Fruit fly (Drosophila melanogaster) whole organism, embryonic: ENCODE measurements around the gene CG15629.
A peak's percentile ranks its signal among the peaks of the same experiment; 100 is the strongest.

Experiments
- B-H1 ChIP-seq: fragments of 200-800 bp; sonication (Bioruptor generic); IDR thresholded peaks from 3 replicates; pipeline ENCODE4 v1.3.6; 2022; ENCODE audit warnings: missing biosample characterization, missing genetic modification characterization
- BEAF-32 ChIP-seq: fragments of 200-800 bp; sonication (Bioruptor generic); optimal IDR thresholded peaks from 3 replicates; lab custom pipeline; 2017; ENCODE audit warnings: missing biosample characterization, missing genetic modification characterization, mild to moderate bottlenecking, moderate library complexity, missing genetic modification reagents
- CG10543 ChIP-seq: fragments of 200-800 bp; sonication (Bioruptor generic); optimal IDR thresholded peaks from 3 replicates; lab custom pipeline; 2017; ENCODE audit warnings: missing biosample characterization, mild to moderate bottlenecking, missing genetic modification characterization, moderate library complexity
- CG11398 ChIP-seq: fragments of 200-800 bp; sonication (Bioruptor generic); optimal IDR thresholded peaks from 2 replicates; lab custom pipeline; 2016; ENCODE audit warnings: missing biosample characterization, missing genetic modification characterization
- CG11504 ChIP-seq: fragments of 200-800 bp; sonication (Bioruptor generic); optimal IDR thresholded peaks from 3 replicates; lab custom pipeline; 2019; ENCODE audit warnings: missing biosample characterization, mild to moderate bottlenecking, missing genetic modification characterization, moderate library complexity
- CG12236 ChIP-seq: fragments of 200-800 bp; sonication (Bioruptor generic); optimal IDR thresholded peaks from 2 replicates; lab custom pipeline; 2016; ENCODE audit warnings: missing biosample characterization, missing genetic modification characterization
- CG1233 ChIP-seq: fragments of 200-800 bp; sonication (Bioruptor generic); optimal IDR thresholded peaks from 4 replicates; lab custom pipeline; 2018; ENCODE audit warnings: missing biosample characterization, mild to moderate bottlenecking, missing genetic modification characterization
- CG13296 ChIP-seq: fragments of 200-800 bp; sonication (Bioruptor generic); optimal IDR thresholded peaks from 3 replicates; lab custom pipeline; 2018; ENCODE audit warnings: missing biosample characterization, mild to moderate bottlenecking, missing genetic modification characterization
- CG17328 ChIP-seq: fragments of 200-800 bp; sonication (Bioruptor generic); IDR thresholded peaks from 2 replicates; pipeline ENCODE4 v1.3.6; 2022; ENCODE audit warnings: missing biosample characterization, missing genetic modification characterization
- CG17802 ChIP-seq: fragments of 200-800 bp; sonication (Bioruptor generic); optimal IDR thresholded peaks from 2 replicates; lab custom pipeline; 2018; ENCODE audit warnings: missing biosample characterization, mild to moderate bottlenecking, missing genetic modification characterization, moderate library complexity
- CG1832 ChIP-seq: fragments of 200-800 bp; sonication (Bioruptor generic); optimal IDR thresholded peaks from 2 replicates; lab custom pipeline; 2017; ENCODE audit warnings: missing biosample characterization, mild to moderate bottlenecking, missing genetic modification characterization, inconsistent platforms
- CG30020 ChIP-seq: fragments of 200-800 bp; optimal IDR thresholded peaks from 2 replicates; lab custom pipeline; 2019; ENCODE audit warnings: missing biosample characterization, mild to moderate bottlenecking, missing genetic modification characterization, moderate library complexity
- CG32532 ChIP-seq: fragments of 200-800 bp; sonication (Bioruptor generic); IDR thresholded peaks from 2 replicates; pipeline ENCODE4 v1.3.6; 2022; ENCODE audit warnings: missing biosample characterization, missing genetic modification characterization
- CG3726 ChIP-seq: fragments of 200-800 bp; sonication (Bioruptor generic); IDR thresholded peaks from 3 replicates; pipeline ENCODE4, ENCODE4 v1.3.6; 2022; ENCODE audit warnings: missing biosample characterization, missing genetic modification characterization
- CG6254 ChIP-seq: fragments of 200-800 bp; sonication (Bioruptor generic); optimal IDR thresholded peaks from 3 replicates; lab custom pipeline; 2017; ENCODE audit warnings: mild to moderate bottlenecking, missing biosample characterization, missing genetic modification reagents, missing genetic modification characterization
- CG6791 ChIP-seq: fragments of 200-800 bp; sonication (Bioruptor generic); IDR thresholded peaks from 3 replicates; pipeline ENCODE4 v1.3.6; 2022; ENCODE audit warnings: missing biosample characterization, missing genetic modification characterization; ENCODE audit not compliant: partially characterized antibody
- CG6813 ChIP-seq: fragments of 200-800 bp; sonication (Bioruptor generic); optimal IDR thresholded peaks from 2 replicates; lab custom pipeline; 2017; ENCODE audit warnings: missing biosample characterization, missing genetic modification characterization, mild to moderate bottlenecking, moderate library complexity, missing genetic modification reagents
- CG7357 ChIP-seq: fragments of 200-800 bp; sonication (Bioruptor generic); IDR thresholded peaks from 3 replicates; pipeline ENCODE4 v1.3.6; 2022; ENCODE audit warnings: missing biosample characterization, missing genetic modification characterization
- CG7372 ChIP-seq: fragments of 200-800 bp; sonication (Bioruptor generic); IDR thresholded peaks from 2 replicates; pipeline ENCODE4 v1.3.6; 2022; ENCODE audit warnings: missing biosample characterization, missing genetic modification characterization
- CG7745 ChIP-seq: fragments of 200-800 bp; sonication (Bioruptor generic); optimal IDR thresholded peaks from 2 replicates; lab custom pipeline; 2018; ENCODE audit warnings: missing biosample characterization, mild to moderate bottlenecking, missing genetic modification characterization, moderate library complexity
- D ChIP-seq, 2 experiments: fragments of 200-800 bp in 1 of 2; fragments of >200 bp in 1 of 2; sonication (Bioruptor generic) in 1 of 2; optimal IDR thresholded peaks; 2 replicates in 1 of 2; 3 replicates in 1 of 2; lab custom pipeline; 2017; ENCODE audit warnings: mild to moderate bottlenecking in 1 of 2, missing biosample characterization in 1 of 2, missing genetic modification characterization in 1 of 2, missing genetic modification reagents in 1 of 2
- Elba2 ChIP-seq: fragments of 200-800 bp; sonication (Bioruptor generic); optimal IDR thresholded peaks from 3 replicates; lab custom pipeline; 2016; ENCODE audit warnings: missing biosample characterization, missing genetic modification characterization
- Hey ChIP-seq: fragments of 200-800 bp; sonication (Bioruptor generic); optimal IDR thresholded peaks from 3 replicates; lab custom pipeline; 2018; ENCODE audit warnings: missing biosample characterization, mild to moderate bottlenecking, missing genetic modification characterization
- Hsf ChIP-seq: fragments of 200-800 bp; sonication (Bioruptor generic); optimal IDR thresholded peaks from 3 replicates; lab custom pipeline; 2016; ENCODE audit warnings: missing biosample characterization, missing genetic modification characterization
- Lim3 ChIP-seq: fragments of 200-800 bp; sonication (Bioruptor generic); IDR thresholded peaks from 2 replicates; pipeline ENCODE4 v1.3.6; 2022; ENCODE audit warnings: missing biosample characterization, missing genetic modification characterization
- Mad ChIP-seq: fragments of 200-800 bp; sonication (Bioruptor generic); optimal IDR thresholded peaks from 2 replicates; lab custom pipeline; 2016; ENCODE audit warnings: missing biosample characterization, missing genetic modification characterization
- Sox102F ChIP-seq: fragments of 200-800 bp; sonication (Bioruptor generic); optimal IDR thresholded peaks from 2 replicates; lab custom pipeline; 2018; ENCODE audit warnings: missing biosample characterization, mild to moderate bottlenecking, missing genetic modification characterization, moderate library complexity
- Ssrp ChIP-seq: fragments of 200-800 bp; sonication (Bioruptor generic); optimal IDR thresholded peaks from 2 replicates; lab custom pipeline; 2018; ENCODE audit warnings: missing biosample characterization, mild to moderate bottlenecking, missing genetic modification characterization, moderate library complexity
- Tbp ChIP-seq: fragments of >200 bp; optimal IDR thresholded peaks from 2 replicates; lab custom pipeline; 2018; ENCODE audit warnings: missing biosample characterization, missing genetic modification characterization
- Xbp1 ChIP-seq: fragments of 200-800 bp; sonication (Bioruptor generic); optimal IDR thresholded peaks from 3 replicates; lab custom pipeline; 2016; ENCODE audit warnings: missing biosample characterization, mild to moderate bottlenecking, missing genetic modification characterization
- ato ChIP-seq: fragments of 200-800 bp; sonication (Bioruptor generic); IDR thresholded peaks from 2 replicates; pipeline ENCODE4 v1.3.6; 2022; ENCODE audit warnings: missing biosample characterization, missing genetic modification characterization; ENCODE audit not compliant: partially characterized antibody
- fru ChIP-seq: fragments of >200 bp; optimal IDR thresholded peaks from 2 replicates; lab custom pipeline; 2017
- gce ChIP-seq: fragments of 200-800 bp; sonication (Bioruptor generic); IDR thresholded peaks from 3 replicates; pipeline ENCODE4 v1.3.6; 2022; ENCODE audit warnings: missing biosample characterization, missing genetic modification characterization
- gsb-n ChIP-seq: fragments of 200-800 bp; sonication (Bioruptor generic); optimal IDR thresholded peaks from 3 replicates; lab custom pipeline; 2018; ENCODE audit warnings: missing biosample characterization, mild to moderate bottlenecking, missing genetic modification characterization
- gt ChIP-seq: fragments of 200-800 bp; sonication (Bioruptor generic); IDR thresholded peaks from 2 replicates; pipeline ENCODE4 v1.3.6; 2022; ENCODE audit warnings: missing biosample characterization, missing genetic modification characterization
- h ChIP-seq: fragments of >200 bp; optimal IDR thresholded peaks from 2 replicates; lab custom pipeline; 2017
- hkb ChIP-seq, 2 experiments: fragments of 200-800 bp in 1 of 2; fragments of >200 bp in 1 of 2; sonication (Bioruptor generic) in 1 of 2; IDR thresholded peaks in 1 of 2; optimal IDR thresholded peaks in 1 of 2; 2 replicates each; pipeline versions ENCODE4 v1.3.6 to Lab custom; 2017 to 2022; ENCODE audit warnings: missing biosample characterization in 1 of 2, missing genetic modification characterization in 1 of 2
- insv ChIP-seq, 2 experiments: fragments of 200-800 bp; sonication (Bioruptor generic); optimal IDR thresholded peaks; 3 replicates each; lab custom pipeline; 2016 to 2018; ENCODE audit warnings: missing biosample characterization in 2 of 2, missing genetic modification characterization in 2 of 2
- jigr1 ChIP-seq: fragments of 200-800 bp; sonication (Bioruptor generic); IDR thresholded peaks from 3 replicates; pipeline ENCODE4 v1.3.6; 2022; ENCODE audit warnings: missing biosample characterization, missing genetic modification characterization
- mld ChIP-seq: fragments of 200-800 bp; sonication (Bioruptor generic); IDR thresholded peaks from 3 replicates; pipeline ENCODE4 v1.3.6; 2022; ENCODE audit warnings: missing biosample characterization, missing genetic modification characterization; ENCODE audit not compliant: partially characterized antibody
- ranshi ChIP-seq: fragments of 200-800 bp; sonication (Bioruptor generic); IDR thresholded peaks from 2 replicates; pipeline ENCODE4 v1.3.6; 2022; ENCODE audit warnings: missing biosample characterization, missing genetic modification characterization
- run ChIP-seq: fragments of 200-800 bp; sonication (Bioruptor generic); optimal IDR thresholded peaks from 3 replicates; lab custom pipeline; 2018; ENCODE audit warnings: missing biosample characterization, mild to moderate bottlenecking, missing genetic modification characterization
- seq ChIP-seq: fragments of 200-800 bp; sonication (Bioruptor generic); IDR thresholded peaks from 2 replicates; pipeline ENCODE4 v1.3.6; 2022; ENCODE audit warnings: missing biosample characterization, missing genetic modification characterization
- slbo ChIP-seq: fragments of 200-800 bp; sonication (Bioruptor generic); IDR thresholded peaks from 2 replicates; pipeline ENCODE4 v1.3.6; 2022; ENCODE audit warnings: missing biosample characterization, missing genetic modification characterization
- sob ChIP-seq: fragments of 200-800 bp; sonication (Bioruptor generic); IDR thresholded peaks from 2 replicates; pipeline ENCODE4 v1.3.6; 2022; ENCODE audit warnings: missing biosample characterization, missing genetic modification characterization
- toy ChIP-seq: fragments of 200-800 bp; sonication (Bioruptor generic); IDR thresholded peaks from 2 replicates; pipeline ENCODE4 v1.3.6; 2022; ENCODE audit warnings: missing biosample characterization, missing genetic modification characterization
- trh ChIP-seq: fragments of 200-800 bp; sonication (Bioruptor generic); optimal IDR thresholded peaks from 2 replicates; lab custom pipeline; 2016; ENCODE audit warnings: missing biosample characterization, missing genetic modification characterization
- tup ChIP-seq: fragments of 200-800 bp; sonication (Bioruptor generic); optimal IDR thresholded peaks from 2 replicates; lab custom pipeline; 2016; ENCODE audit warnings: missing biosample characterization, mild to moderate bottlenecking, missing genetic modification characterization, moderate library complexity
- usp ChIP-seq: fragments of >200 bp; optimal IDR thresholded peaks from 2 replicates; lab custom pipeline; 2017; ENCODE audit warnings: missing biosample characterization, missing genetic modification characterization

CG15629 gene

dm6 chr2L:4810044-4810609, 2.7 kb upstream of the CG15629 start (continued):
- no peak for TF ChIP-seq Tbp (GFP tag; lab: Kevin White, UChicago)
- peak; percentile 24 for TF ChIP-seq gsb-n (tag; lab: Kevin White, UChicago)
- TF ChIP-seq Elba2 (GFP tag; lab: Kevin White, UChicago), result no peak
- TF ChIP-seq CG1832 (GFP tag; lab: Kevin White, UChicago), result peak; percentile 97
- peak; percentile 4 for TF ChIP-seq Sox102F
- TF ChIP-seq toy (GFP tag; lab: Robert Waterston, UW), result no peak
- TF ChIP-seq CG6791, result peak; percentile 68
- peak; percentile 67 for TF ChIP-seq CG7745 (tag; lab: Kevin White, UChicago)
- peak; percentile 42 for TF ChIP-seq Hsf (GFP tag; lab: Kevin White, UChicago)
- no peak for TF ChIP-seq fru (lab: Kevin White, UChicago)
- TF ChIP-seq CG32532, result peak; percentile 41; the same call in 1 of the 2 replicates
- peak; percentile 84 for TF ChIP-seq CG10543 (GFP tag; lab: Kevin White, UChicago)
- TF ChIP-seq Xbp1 (GFP tag; lab: Kevin White, UChicago), result peak; percentile 43
- no peak for TF ChIP-seq CG11398 (GFP tag; lab: Kevin White, UChicago)
- no peak for TF ChIP-seq Hey (tag; lab: Kevin White, UChicago)
- 0 out of 2 replicates have a peak, but pooled peaks have one; percentile 26 for TF ChIP-seq CG7372 (GFP tag; lab: Robert Waterston, UW)
- no peak for TF ChIP-seq h
- peak; percentile 19 for TF ChIP-seq tup
- TF ChIP-seq CG6254, result peak; percentile 51
- TF ChIP-seq trh (GFP tag; lab: Kevin White, UChicago), result no peak
- peak; percentile 73 for TF ChIP-seq ato
- peak; percentile 13 for TF ChIP-seq CG6813 (GFP tag; lab: Kevin White, UChicago)
- peak; percentile 42; the same call in 1 of the 2 replicates for TF ChIP-seq ranshi (GFP tag; lab: Robert Waterston, UW)
- TF ChIP-seq CG30020 (tag; lab: Kevin White, UChicago), result no peak
- TF ChIP-seq seq (GFP tag; lab: Robert Waterston, UW), result no peak
- no peak for TF ChIP-seq CG3726 (GFP tag; lab: Robert Waterston, UW)
- TF ChIP-seq CG13296 (GFP tag; lab: Kevin White, UChicago), result no peak
- peak; percentile 32 for TF ChIP-seq run (tag; lab: Kevin White, UChicago)
- no peak for TF ChIP-seq jigr1 (GFP tag; lab: Robert Waterston, UW)
- TF ChIP-seq usp (GFP tag; lab: Kevin White, UChicago), result no peak
- TF ChIP-seq CG7357, result no peak
- no peak for TF ChIP-seq hkb (optimal IDR thresholded peaks at IDR 0.05; lab: Kevin White, UChicago)
- peak; percentile 60 for TF ChIP-seq hkb (GFP tag; IDR thresholded peaks at IDR 0.05; lab: Robert Waterston, UW)
- TF ChIP-seq mld (GFP tag; lab: Robert Waterston, UW), result peak; percentile 51; the same call in 1 of the 3 replicates
- no peak for TF ChIP-seq CG12236 (GFP tag; lab: Kevin White, UChicago)
- peak; percentile 3 for TF ChIP-seq BEAF-32 (GFP tag; lab: Kevin White, UChicago)
- TF ChIP-seq CG1233 (GFP tag; lab: Kevin White, UChicago), result no peak
- TF ChIP-seq slbo (GFP tag; lab: Robert Waterston, UW), result peak; percentile 62
- TF ChIP-seq gt (GFP tag; lab: Robert Waterston, UW), result no peak
- 0 out of 2 replicates have a peak, but pooled peaks have one; percentile 27 for TF ChIP-seq CG17328
- TF ChIP-seq B-H1 (GFP tag; lab: Robert Waterston, UW), result no peak
- no peak for TF ChIP-seq Lim3 (GFP tag; lab: Robert Waterston, UW)
- peak; percentile 75 for TF ChIP-seq CG11504
- no peak for TF ChIP-seq D (optimal IDR thresholded peaks at IDR 0.05; lab: Kevin White, UChicago)
- no peak for TF ChIP-seq D (GFP tag; optimal IDR thresholded peaks at IDR 0.05; lab: Kevin White, UChicago)
- peak; percentile 68 for TF ChIP-seq sob (GFP tag; lab: Robert Waterston, UW)
- peak in 1 of 2 experiments; percentile 47 for TF ChIP-seq insv (GFP tag; optimal IDR thresholded peaks at IDR 0.05; lab: Kevin White, UChicago)
- peak; percentile 15 for TF ChIP-seq CG17802 (tag; lab: Kevin White, UChicago)
- peak; percentile 48 for TF ChIP-seq Mad
- TF ChIP-seq Ssrp (tag; lab: Kevin White, UChicago), result peak; percentile 25
- no peak for TF ChIP-seq gce (GFP tag; lab: Robert Waterston, UW)
